Worm (Caenorhabditis elegans) whole organism, late embryonic: ENCODE data around the gene mrp-3.

ENCODE experiments used
- C08G9.2 ChIP-seq: sonication (generic microtip); optimal IDR thresholded peaks from 2 replicates; lab custom pipeline; 2016; ENCODE audit warnings: mild to moderate bottlenecking, missing genetic modification characterization, moderate library complexity, missing compliant biosample characterization
- C38D4.7 ChIP-seq: fragments of 200-800 bp; sonication (Bioruptor generic); optimal IDR thresholded peaks from 2 replicates; lab custom pipeline; 2018; ENCODE audit warnings: mild to moderate bottlenecking, missing genetic modification characterization, moderate library complexity, missing compliant biosample characterization
- F13H6.1 ChIP-seq: sonication (generic microtip); optimal IDR thresholded peaks from 2 replicates; lab custom pipeline; 2016; ENCODE audit warnings: missing genetic modification characterization, missing compliant biosample characterization
- T23F11.4 ChIP-seq: fragments of 200-800 bp; sonication (Bioruptor generic); optimal IDR thresholded peaks from 2 replicates; lab custom pipeline; 2018; ENCODE audit warnings: mild to moderate bottlenecking, missing genetic modification characterization, missing compliant biosample characterization
- ceh-14 ChIP-seq: sonication (generic microtip); optimal IDR thresholded peaks from 2 replicates; lab custom pipeline; 2016; ENCODE audit warnings: missing genotype, missing genetic modification characterization, missing compliant biosample characterization
- ceh-18 ChIP-seq: sonication (generic microtip); optimal IDR thresholded peaks from 2 replicates; lab custom pipeline; 2016; ENCODE audit warnings: missing genetic modification characterization, missing compliant biosample characterization
- ceh-22 ChIP-seq: sonication (generic microtip); optimal IDR thresholded peaks from 2 replicates; lab custom pipeline; 2017; ENCODE audit warnings: missing biosample characterization, missing genetic modification characterization
- ceh-24 ChIP-seq: sonication (generic microtip); optimal IDR thresholded peaks from 2 replicates; lab custom pipeline; 2016; ENCODE audit warnings: mild to moderate bottlenecking, missing genetic modification characterization, missing compliant biosample characterization
- ceh-30 ChIP-seq: fragments of 150-350 bp; optimal IDR thresholded peaks from 2 replicates; lab custom pipeline; 2014; ENCODE audit warnings: missing biosample characterization, missing genetic modification characterization
- ceh-31 ChIP-seq: sonication (generic microtip); optimal IDR thresholded peaks from 2 replicates; lab custom pipeline; 2016; ENCODE audit warnings: missing genetic modification characterization, missing compliant biosample characterization
- ceh-9 ChIP-seq: sonication (generic microtip); optimal IDR thresholded peaks from 2 replicates; lab custom pipeline; 2016; ENCODE audit warnings: mild to moderate bottlenecking, missing genetic modification characterization, inconsistent platforms, missing compliant biosample characterization
- che-1 ChIP-seq: sonication (generic microtip); optimal IDR thresholded peaks from 2 replicates; lab custom pipeline; 2016; ENCODE audit warnings: mild to moderate bottlenecking, missing genetic modification characterization, missing compliant biosample characterization
- dve-1 ChIP-seq: sonication (generic microtip); optimal IDR thresholded peaks from 2 replicates; lab custom pipeline; 2017; ENCODE audit warnings: antibody characterized with exemption, mild to moderate bottlenecking, missing genetic modification characterization, missing compliant biosample characterization
- elt-2 ChIP-seq: sonication (generic microtip); optimal IDR thresholded peaks from 2 replicates; lab custom pipeline; 2016; ENCODE audit warnings: missing genetic modification reagents, missing genetic modification characterization, missing compliant biosample characterization
- ets-4 ChIP-seq: sonication (generic microtip); optimal IDR thresholded peaks from 2 replicates; lab custom pipeline; 2016; ENCODE audit warnings: missing genetic modification characterization, missing compliant biosample characterization
- eyg-1 ChIP-seq: sonication (generic microtip); optimal IDR thresholded peaks from 2 replicates; lab custom pipeline; 2016; ENCODE audit warnings: missing genotype, missing genetic modification characterization, missing compliant biosample characterization
- fax-1 ChIP-seq: sonication (generic microtip); optimal IDR thresholded peaks from 2 replicates; lab custom pipeline; 2016; ENCODE audit warnings: missing genotype, missing genetic modification characterization, missing compliant biosample characterization
- fkh-10 ChIP-seq: fragments of 150-350 bp; optimal IDR thresholded peaks from 2 replicates; lab custom pipeline; 2014; ENCODE audit warnings: missing biosample characterization, missing genetic modification reagents, missing genetic modification characterization
- fkh-6 ChIP-seq: sonication (generic microtip); optimal IDR thresholded peaks from 2 replicates; lab custom pipeline; 2016; ENCODE audit warnings: missing genetic modification characterization, missing compliant biosample characterization
- gmeb-2 ChIP-seq: sonication (generic microtip); optimal IDR thresholded peaks from 2 replicates; lab custom pipeline; 2016; ENCODE audit warnings: missing genetic modification characterization, inconsistent platforms, missing compliant biosample characterization
- hlh-30 ChIP-seq: sonication (generic microtip); optimal IDR thresholded peaks from 2 replicates; lab custom pipeline; 2017; ENCODE audit warnings: antibody characterized with exemption, missing genetic modification characterization, missing compliant biosample characterization; ENCODE audit not compliant: insufficient read depth
- hlh-6 ChIP-seq: sonication (generic microtip); optimal IDR thresholded peaks from 2 replicates; lab custom pipeline; 2016; ENCODE audit warnings: missing genotype, missing genetic modification characterization, missing compliant biosample characterization
- madf-2 ChIP-seq: sonication (generic microtip); optimal IDR thresholded peaks from 2 replicates; lab custom pipeline; 2017; ENCODE audit warnings: missing genetic modification characterization, missing compliant biosample characterization
- nhr-11 ChIP-seq: fragments of 150-350 bp; optimal IDR thresholded peaks from 2 replicates; lab custom pipeline; 2014; ENCODE audit warnings: missing biosample characterization, missing genetic modification characterization
- pag-3 ChIP-seq: sonication (generic microtip); optimal IDR thresholded peaks from 2 replicates; lab custom pipeline; 2016; ENCODE audit warnings: missing compliant biosample characterization, missing genetic modification characterization, borderline replicate concordance
- pat-9 ChIP-seq: fragments of 200-800 bp; sonication (Bioruptor generic); optimal IDR thresholded peaks from 2 replicates; lab custom pipeline; 2018; ENCODE audit warnings: mild to moderate bottlenecking, missing genetic modification characterization, moderate library complexity, missing compliant biosample characterization
- pax-1 ChIP-seq: fragments of 150-350 bp; optimal IDR thresholded peaks from 2 replicates; lab custom pipeline; 2014; ENCODE audit warnings: missing biosample characterization, missing genetic modification characterization
- pha-4 ChIP-seq: fragments of 150-350 bp; optimal IDR thresholded peaks from 2 replicates; lab custom pipeline; 2018; ENCODE audit warnings: missing biosample characterization, missing genetic modification reagents, missing genetic modification characterization
- ref-2 ChIP-seq: sonication (generic microtip); optimal IDR thresholded peaks from 2 replicates; lab custom pipeline; 2016; ENCODE audit warnings: missing genetic modification characterization, missing compliant biosample characterization
- rnt-1 ChIP-seq: sonication (generic microtip); optimal IDR thresholded peaks from 2 replicates; lab custom pipeline; 2016; ENCODE audit warnings: missing genetic modification characterization, missing compliant biosample characterization
- sdc-2 ChIP-seq: sonication (generic microtip); optimal IDR thresholded peaks from 2 replicates; lab custom pipeline; 2016; ENCODE audit warnings: missing genotype, missing genetic modification characterization, missing compliant biosample characterization
- sox-2 ChIP-seq: fragments of 200-800 bp; sonication (Bioruptor generic); IDR thresholded peaks from 2 replicates; pipeline ENCODE4 v1.3.6; 2022; ENCODE audit warnings: missing genetic modification reagents, missing genetic modification characterization, missing compliant biosample characterization
- syd-9 ChIP-seq: sonication (generic microtip); optimal IDR thresholded peaks from 2 replicates; lab custom pipeline; 2016; ENCODE audit warnings: mild to moderate bottlenecking, missing genetic modification characterization, moderate library complexity, missing compliant biosample characterization
- tbx-2 ChIP-seq: sonication (generic microtip); optimal IDR thresholded peaks from 2 replicates; lab custom pipeline; 2016; ENCODE audit warnings: missing genetic modification characterization, missing compliant biosample characterization
- ttx-3 ChIP-seq: sonication (generic microtip); optimal IDR thresholded peaks from 2 replicates; lab custom pipeline; 2016; ENCODE audit warnings: missing genetic modification reagents, missing genetic modification characterization, missing compliant biosample characterization
- unc-3 ChIP-seq, 2 experiments: fragments of 200-800 bp in 1 of 2; sonication (Bioruptor generic) in 1 of 2; sonication (generic microtip) in 1 of 2; conservative IDR thresholded peaks in 1 of 2; optimal IDR thresholded peaks in 1 of 2; 2 replicates each; pipeline versions ENCODE4 v1.3.6 to Lab custom; 2016 to 2022; ENCODE audit warnings: missing compliant biosample characterization in 2 of 2, missing genetic modification characterization in 2 of 2, missing genetic modification reagents in 1 of 2
- unc-55 ChIP-seq: sonication (generic microtip); optimal IDR thresholded peaks from 2 replicates; lab custom pipeline; 2017; ENCODE audit warnings: missing biosample characterization, missing genetic modification reagents, missing genetic modification characterization
- unc-86 ChIP-seq: sonication (generic microtip); optimal IDR thresholded peaks from 2 replicates; lab custom pipeline; 2016; ENCODE audit warnings: missing genetic modification characterization, missing compliant biosample characterization
- ztf-16 ChIP-seq: sonication (generic microtip); optimal IDR thresholded peaks from 2 replicates; lab custom pipeline; 2017; ENCODE audit warnings: missing genetic modification characterization, missing compliant biosample characterization

Gene mrp-3

ce11 chrX:15939224-15939623 is at the start of gene mrp-3:
Gene mrp-3, minus strand, starts transcription at chrX:15939324.
- TF ChIP-seq syd-9 (no peak), ztf-16 (tag; lab: Kevin White, UChicago) (no peak), che-1 (tag; lab: Kevin White, UChicago) (no peak), nhr-11 (no peak), unc-55 (GFP tag; lab: Kevin White, UChicago) (no peak), ceh-31 (no peak), ceh-22 (tag; lab: Kevin White, UChicago) (no peak), C08G9.2 (no peak), ceh-9 (tag; lab: Kevin White, UChicago) (no peak), hlh-30 (no peak), pax-1 (tag; lab: Kevin White, UChicago) (no peak), fax-1 (tag; lab: Kevin White, UChicago) (no peak), C38D4.7 (no peak), ref-2 (tag; lab: Kevin White, UChicago) (no peak), unc-3 (GFP tag; conservative IDR thresholded peaks at IDR 0.05; lab: Robert Waterston, UW) (no peak), unc-3 (tag; optimal IDR thresholded peaks at IDR 0.05; lab: Kevin White, UChicago) (no peak), ceh-14 (tag; lab: Kevin White, UChicago) (no peak), fkh-6 (tag; lab: Kevin White, UChicago) (no peak), unc-86 (tag; lab: Kevin White, UChicago) (no peak)

- TF ChIP-seq ceh-22 (tag; lab: Kevin White, UChicago) (no peak), sox-2 (GFP tag; lab: Robert Waterston, UW) (no peak), ets-4 (no peak), madf-2 (tag; lab: Kevin White, UChicago) (no peak), ceh-18 (tag; lab: Kevin White, UChicago) (no peak), hlh-6 (tag; lab: Kevin White, UChicago) (no peak), pax-1 (tag; lab: Kevin White, UChicago) (no peak), pat-9 (tag; lab: Kevin White, UChicago) (no peak), tbx-2 (tag; lab: Kevin White, UChicago) (no peak), unc-55 (GFP tag; lab: Kevin White, UChicago) (no peak), T23F11.4 (GFP tag; lab: Kevin White, UChicago) (no peak), pag-3 (tag; lab: Kevin White, UChicago) (no peak), fkh-10 (GFP tag; lab: Kevin White, UChicago) (no peak), F13H6.1 (tag; lab: Kevin White, UChicago) (no peak), ceh-30 (tag; lab: Kevin White, UChicago) (no peak), C08G9.2 (no peak), eyg-1 (tag; lab: Kevin White, UChicago) (no peak)
- TF ChIP-seq, all 69 proteins: peak for 0
These were observed 49.5 kb upstream of the mrp-3 start for ce11 chrX:15988577-15988976.

ce11 chrX:15983288-15983687 is 44.2 kb upstream of the mrp-3 start:
- TF ChIP-seq rnt-1: no peak
- peak; percentile 87 for TF ChIP-seq sdc-2 (tag; lab: Kevin White, UChicago)
- TF ChIP-seq, all 69 proteins: peak for 1

- no peak for TF ChIP-seq ttx-3
- no peak for TF ChIP-seq ztf-16 (tag; lab: Kevin White, UChicago)
- TF ChIP-seq, all 69 proteins: peak for 0
These were observed 43.5 kb upstream of the mrp-3 start, which contains the start of gene C09G1.2 for ce11 chrX:15982630-15983029. Gene C09G1.2, minus strand, starts transcription at chrX:15982730.

ce11 chrX:15958767-15959166 is 19.6 kb upstream of the mrp-3 start, which contains the start of gene C09G1.5:
Gene C09G1.5, plus strand, starts transcription at chrX:15959067.
- TF ChIP-seq unc-86 (tag; lab: Kevin White, UChicago): no peak
- TF ChIP-seq pha-4 (tag; lab: Kevin White, UChicago): no peak
- no peak for TF ChIP-seq elt-2 (tag; lab: Kevin White, UChicago)
- TF ChIP-seq tbx-2 (tag; lab: Kevin White, UChicago): no peak
- no peak for TF ChIP-seq ref-2 (tag; lab: Kevin White, UChicago)
- no peak for TF ChIP-seq ceh-24 (tag; lab: Kevin White, UChicago)
- no peak for TF ChIP-seq pax-1 (tag; lab: Kevin White, UChicago)
- TF ChIP-seq dve-1 (tag; lab: Kevin White, UChicago): no peak
- TF ChIP-seq sox-2 (GFP tag; lab: Robert Waterston, UW): no peak
- TF ChIP-seq gmeb-2: no peak
